Fruit fly (Drosophila melanogaster) whole organism, embryonic: ENCODE measurements around the gene bys.

Experiments used
- B-H2 ChIP-seq: fragments of 200-800 bp; sonication (Bioruptor generic); optimal IDR thresholded peaks from 2 replicates; lab custom pipeline; 2018; ENCODE audit warnings: missing biosample characterization, mild to moderate bottlenecking, missing genetic modification characterization
- Bgb ChIP-seq: fragments of 200-800 bp; sonication (Bioruptor generic); IDR thresholded peaks from 2 replicates; pipeline ENCODE4 v1.3.6; 2022; ENCODE audit warnings: missing biosample characterization, missing genetic modification characterization; ENCODE audit not compliant: partially characterized antibody
- Bteb2 ChIP-seq: fragments of 200-800 bp; sonication (Bioruptor generic); optimal IDR thresholded peaks from 2 replicates; lab custom pipeline; 2016; ENCODE audit warnings: missing biosample characterization, missing genetic modification characterization
- CG10431 ChIP-seq: fragments of 200-800 bp; sonication (Bioruptor generic); optimal IDR thresholded peaks from 3 replicates; lab custom pipeline; 2018; ENCODE audit warnings: missing biosample characterization, mild to moderate bottlenecking, missing genetic modification characterization
- CG1233 ChIP-seq: fragments of 200-800 bp; sonication (Bioruptor generic); optimal IDR thresholded peaks from 4 replicates; lab custom pipeline; 2018; ENCODE audit warnings: missing biosample characterization, mild to moderate bottlenecking, missing genetic modification characterization
- CG1792 ChIP-seq: fragments of 200-800 bp; sonication (Bioruptor generic); optimal IDR thresholded peaks from 2 replicates; lab custom pipeline; 2016; ENCODE audit warnings: missing biosample characterization, missing genetic modification characterization
- CG2875 ChIP-seq: fragments of 200-800 bp; sonication (Bioruptor generic); optimal IDR thresholded peaks from 2 replicates; lab custom pipeline; 2017; ENCODE audit warnings: missing biosample characterization, mild to moderate bottlenecking, missing genetic modification characterization, missing genetic modification reagents
- CG30431 ChIP-seq: fragments of 200-800 bp; sonication (Bioruptor generic); optimal IDR thresholded peaks from 2 replicates; lab custom pipeline; 2017; ENCODE audit warnings: missing biosample characterization, missing genetic modification characterization
- CG31365 ChIP-seq: fragments of 200-800 bp; sonication (Bioruptor generic); optimal IDR thresholded peaks from 2 replicates; lab custom pipeline; 2018; ENCODE audit warnings: missing biosample characterization, mild to moderate bottlenecking, missing genetic modification characterization
- CG34224 ChIP-seq: fragments of 200-800 bp; sonication (Bioruptor generic); IDR thresholded peaks from 3 replicates; pipeline ENCODE4 v1.3.6; 2022; ENCODE audit warnings: missing biosample characterization, missing genetic modification characterization; ENCODE audit not compliant: partially characterized antibody
- CG6254 ChIP-seq: fragments of 200-800 bp; sonication (Bioruptor generic); optimal IDR thresholded peaks from 3 replicates; lab custom pipeline; 2017; ENCODE audit warnings: mild to moderate bottlenecking, missing biosample characterization, missing genetic modification reagents, missing genetic modification characterization
- CG8089 ChIP-seq: fragments of 200-800 bp; sonication (Bioruptor generic); optimal IDR thresholded peaks from 3 replicates; lab custom pipeline; 2016; ENCODE audit warnings: missing biosample characterization, missing genetic modification characterization
- CG8281 ChIP-seq: fragments of 200-800 bp; sonication (Bioruptor generic); optimal IDR thresholded peaks from 2 replicates; lab custom pipeline; 2018; ENCODE audit warnings: missing biosample characterization, mild to moderate bottlenecking, missing genetic modification characterization, moderate library complexity
- CG8944 ChIP-seq: fragments of 200-800 bp; sonication (Bioruptor generic); optimal IDR thresholded peaks from 3 replicates; lab custom pipeline; 2016; ENCODE audit warnings: missing biosample characterization, missing genetic modification characterization
- CG9727 ChIP-seq: fragments of 200-800 bp; sonication (Bioruptor generic); optimal IDR thresholded peaks from 3 replicates; lab custom pipeline; 2017; ENCODE audit warnings: missing biosample characterization, mild to moderate bottlenecking, missing genetic modification characterization
- CHES-1-like ChIP-seq: fragments of 200-800 bp; sonication (Bioruptor generic); optimal IDR thresholded peaks from 2 replicates; lab custom pipeline; 2016; ENCODE audit warnings: missing biosample characterization, missing genetic modification characterization
- CrebB ChIP-seq: fragments of 200-800 bp; sonication (Bioruptor generic); optimal IDR thresholded peaks from 3 replicates; lab custom pipeline; 2018; ENCODE audit warnings: missing biosample characterization, mild to moderate bottlenecking, missing genetic modification characterization
- Dbx ChIP-seq: fragments of 200-800 bp; sonication (Bioruptor generic); IDR thresholded peaks from 3 replicates; pipeline ENCODE4 v1.3.6; 2022; ENCODE audit warnings: missing biosample characterization, missing genetic modification characterization
- Dip3 ChIP-seq: fragments of 200-800 bp; sonication (Bioruptor generic); optimal IDR thresholded peaks from 3 replicates; lab custom pipeline; 2016; ENCODE audit warnings: missing biosample characterization, missing genetic modification characterization
- E2f1 ChIP-seq: fragments of 200-800 bp; sonication (Bioruptor generic); IDR thresholded peaks from 2 replicates; pipeline ENCODE4 v1.3.6; 2022; ENCODE audit warnings: missing biosample characterization, missing genetic modification characterization
- Elba2 ChIP-seq: fragments of 200-800 bp; sonication (Bioruptor generic); optimal IDR thresholded peaks from 3 replicates; lab custom pipeline; 2016; ENCODE audit warnings: missing biosample characterization, missing genetic modification characterization
- HLH4C ChIP-seq: fragments of 200-800 bp; sonication (Bioruptor generic); IDR thresholded peaks from 3 replicates; pipeline ENCODE4 v1.3.6; 2022; ENCODE audit warnings: missing biosample characterization, missing genetic modification characterization; ENCODE audit not compliant: partially characterized antibody
- Hr51 ChIP-seq, 2 experiments: fragments of 200-800 bp; sonication (Bioruptor generic); optimal IDR thresholded peaks; 2 replicates in 1 of 2; 3 replicates in 1 of 2; lab custom pipeline; 2016 to 2018; ENCODE audit warnings: missing biosample characterization in 2 of 2, missing genetic modification characterization in 2 of 2, mild to moderate bottlenecking in 1 of 2, moderate library complexity in 1 of 2
- Kr ChIP-seq: fragments of 200-800 bp; sonication (Bioruptor generic); optimal IDR thresholded peaks from 2 replicates; lab custom pipeline; 2017; ENCODE audit warnings: missing biosample characterization, mild to moderate bottlenecking, missing genetic modification characterization
- Lhr ChIP-seq: fragments of 200-800 bp; sonication (Bioruptor generic); optimal IDR thresholded peaks from 3 replicates; lab custom pipeline; 2017; ENCODE audit warnings: mild to moderate bottlenecking, missing biosample characterization, missing genetic modification reagents, missing genetic modification characterization
- NK7.1 ChIP-seq: fragments of 200-800 bp; sonication (Bioruptor generic); optimal IDR thresholded peaks from 3 replicates; lab custom pipeline; 2016; ENCODE audit warnings: missing biosample characterization, missing genetic modification characterization
- Opbp ChIP-seq: fragments of 200-800 bp; sonication (Bioruptor generic); IDR thresholded peaks from 3 replicates; pipeline ENCODE4 v1.3.6; 2022; ENCODE audit warnings: missing biosample characterization, missing genetic modification characterization; ENCODE audit not compliant: partially characterized antibody
- Trl ChIP-seq, 3 experiments: fragments of >200 bp in 2 of 3; fragments of 200-800 bp in 1 of 3; sonication (Bioruptor generic) in 1 of 3; optimal IDR thresholded peaks; 2 replicates in 1 of 3; 3 replicates in 2 of 3; lab custom pipeline; 2016 to 2017; ENCODE audit warnings: missing biosample characterization in 1 of 3, missing genetic modification characterization in 1 of 3
- ab ChIP-seq: fragments of 200-800 bp; sonication (Bioruptor generic); optimal IDR thresholded peaks from 2 replicates; lab custom pipeline; 2016; ENCODE audit warnings: missing biosample characterization, missing genetic modification characterization
- al ChIP-seq: fragments of 200-800 bp; sonication (Bioruptor generic); IDR thresholded peaks from 2 replicates; pipeline ENCODE4 v1.3.6; 2022; ENCODE audit warnings: missing biosample characterization, missing genetic modification characterization
- ara ChIP-seq: fragments of 200-800 bp; sonication (Bioruptor generic); IDR thresholded peaks from 2 replicates; pipeline ENCODE4 v1.3.6; 2022; ENCODE audit warnings: missing biosample characterization, missing genetic modification characterization
- bowl ChIP-seq: fragments of 200-800 bp; sonication (Bioruptor generic); IDR thresholded peaks from 2 replicates; pipeline ENCODE4 v1.3.6; 2022; ENCODE audit warnings: missing biosample characterization, missing genetic modification characterization
- bsh ChIP-seq, 2 experiments: fragments of 200-800 bp; sonication (Bioruptor generic); optimal IDR thresholded peaks; 2 replicates each; lab custom pipeline; 2017 to 2018; ENCODE audit warnings: mild to moderate bottlenecking in 2 of 2, missing biosample characterization in 2 of 2, missing genetic modification characterization in 2 of 2, moderate library complexity in 1 of 2
- caup ChIP-seq: fragments of 200-800 bp; sonication (Bioruptor generic); optimal IDR thresholded peaks from 3 replicates; lab custom pipeline; 2017; ENCODE audit warnings: missing biosample characterization, mild to moderate bottlenecking, missing genetic modification characterization, moderate library complexity; ENCODE audit not compliant: severe bottlenecking
- cg ChIP-seq: fragments of 200-800 bp; sonication (Bioruptor generic); optimal IDR thresholded peaks from 3 replicates; lab custom pipeline; 2019; ENCODE audit warnings: missing biosample characterization, mild to moderate bottlenecking, missing genetic modification characterization, moderate library complexity
- corto ChIP-seq: fragments of 200-800 bp; sonication (Bioruptor generic); optimal IDR thresholded peaks from 2 replicates; lab custom pipeline; 2016; ENCODE audit warnings: missing biosample characterization, mild to moderate bottlenecking, missing genetic modification characterization, moderate library complexity
- crol ChIP-seq: fragments of 200-800 bp; sonication (Bioruptor generic); IDR thresholded peaks from 2 replicates; pipeline ENCODE4 v1.3.6; 2022; ENCODE audit warnings: missing biosample characterization, missing genetic modification characterization
- dati ChIP-seq: fragments of 200-800 bp; sonication (Bioruptor generic); IDR thresholded peaks from 2 replicates; pipeline ENCODE4 v1.3.6; 2022; ENCODE audit warnings: missing biosample characterization, missing genetic modification characterization
- eve ChIP-seq, 2 experiments: fragments of >200 bp; optimal IDR thresholded peaks; 2 replicates each; lab custom pipeline; 2017; ENCODE audit warnings: missing biosample characterization in 2 of 2, missing genetic modification characterization in 2 of 2
- grn ChIP-seq: fragments of 200-800 bp; sonication (Bioruptor generic); optimal IDR thresholded peaks from 3 replicates; lab custom pipeline; 2017; ENCODE audit warnings: missing biosample characterization, missing genetic modification characterization
- gt ChIP-seq: fragments of 200-800 bp; sonication (Bioruptor generic); IDR thresholded peaks from 2 replicates; pipeline ENCODE4 v1.3.6; 2022; ENCODE audit warnings: missing biosample characterization, missing genetic modification characterization
- insv ChIP-seq, 2 experiments: fragments of 200-800 bp; sonication (Bioruptor generic); optimal IDR thresholded peaks; 3 replicates each; lab custom pipeline; 2016 to 2018; ENCODE audit warnings: missing biosample characterization in 2 of 2, missing genetic modification characterization in 2 of 2
- nerfin-1 ChIP-seq: fragments of 200-800 bp; sonication (Bioruptor generic); optimal IDR thresholded peaks from 3 replicates; lab custom pipeline; 2019; ENCODE audit warnings: missing biosample characterization, mild to moderate bottlenecking, missing genetic modification characterization, moderate library complexity
- pb ChIP-seq: fragments of 200-800 bp; sonication (Bioruptor generic); optimal IDR thresholded peaks from 3 replicates; lab custom pipeline; 2016; ENCODE audit warnings: missing biosample characterization, missing genetic modification characterization
- row ChIP-seq: fragments of 200-800 bp; sonication (Bioruptor generic); IDR thresholded peaks from 3 replicates; pipeline ENCODE4 v1.3.6; 2022; ENCODE audit warnings: missing biosample characterization, missing genetic modification characterization
- sens-2 ChIP-seq: fragments of 200-800 bp; sonication (Bioruptor generic); IDR thresholded peaks from 2 replicates; pipeline ENCODE4 v1.3.6; 2022; ENCODE audit warnings: missing biosample characterization, missing genetic modification characterization
- slbo ChIP-seq: fragments of 200-800 bp; sonication (Bioruptor generic); IDR thresholded peaks from 2 replicates; pipeline ENCODE4 v1.3.6; 2022; ENCODE audit warnings: missing biosample characterization, missing genetic modification characterization
- ssp ChIP-seq: fragments of 200-800 bp; sonication (Bioruptor generic); IDR thresholded peaks from 2 replicates; pipeline ENCODE4 v1.3.6; 2022; ENCODE audit warnings: missing biosample characterization, missing genetic modification characterization
- tin ChIP-seq: fragments of 200-800 bp; sonication (Bioruptor generic); optimal IDR thresholded peaks from 3 replicates; lab custom pipeline; 2016; ENCODE audit warnings: missing biosample characterization, missing genetic modification characterization
- tx ChIP-seq: fragments of 200-800 bp; sonication (Bioruptor generic); optimal IDR thresholded peaks from 2 replicates; lab custom pipeline; 2016; ENCODE audit warnings: missing biosample characterization, missing genetic modification characterization
- yki ChIP-seq: fragments of >200 bp; optimal IDR thresholded peaks from 3 replicates; lab custom pipeline; 2018

The bys gene

DNA sequence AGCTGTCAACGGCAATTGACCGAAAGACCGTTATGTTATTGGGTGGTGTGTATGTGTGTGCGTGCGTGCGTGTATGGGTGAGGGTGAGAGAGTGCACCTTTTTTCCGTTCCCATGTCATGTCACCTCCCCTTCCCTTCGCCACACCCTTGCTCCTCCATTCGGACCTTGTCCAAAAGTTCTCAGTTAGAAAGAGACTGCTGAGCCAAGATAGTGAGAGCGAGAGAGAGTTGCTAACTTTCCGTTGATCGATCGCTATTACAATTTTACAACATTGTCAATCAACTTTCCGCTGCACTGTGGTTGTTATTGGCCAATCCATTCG is 36.8 kb downstream of the bys start (continued):
- no peak for TF ChIP-seq ab (GFP tag; lab: Kevin White, UChicago)
- TF ChIP-seq CG8089 (GFP tag; lab: Kevin White, UChicago): no peak
- no peak for TF ChIP-seq Bgb
- peak; percentile 16 for TF ChIP-seq Trl (optimal IDR thresholded peaks at IDR 0.05; lab: Kevin White, UChicago)
- no peak for TF ChIP-seq Trl (GFP tag; optimal IDR thresholded peaks at IDR 0.05; lab: Kevin White, UChicago)
- TF ChIP-seq bsh (GFP tag; optimal IDR thresholded peaks at IDR 0.05; lab: Kevin White, UChicago): no peak
- no peak for TF ChIP-seq Dip3 (GFP tag; lab: Kevin White, UChicago)
- no peak for TF ChIP-seq al (GFP tag; lab: Robert Waterston, UW)
- no peak for TF ChIP-seq NK7.1
- no peak for TF ChIP-seq CG9727 (GFP tag; lab: Kevin White, UChicago)
- 0 out of 3 replicates have a peak, but pooled peaks have one; percentile 37 for TF ChIP-seq row (GFP tag; lab: Robert Waterston, UW)
- no peak for TF ChIP-seq pb (GFP tag; lab: Kevin White, UChicago)
- TF ChIP-seq grn (GFP tag; lab: Kevin White, UChicago): no peak
- 0 out of 2 replicates have a peak, but pooled peaks have one; percentile 3 for TF ChIP-seq bowl
- TF ChIP-seq CG34224: no peak
- TF ChIP-seq ssp (GFP tag; lab: Robert Waterston, UW): 0 out of 2 replicates have a peak, but pooled peaks have one; percentile 1

DNA sequence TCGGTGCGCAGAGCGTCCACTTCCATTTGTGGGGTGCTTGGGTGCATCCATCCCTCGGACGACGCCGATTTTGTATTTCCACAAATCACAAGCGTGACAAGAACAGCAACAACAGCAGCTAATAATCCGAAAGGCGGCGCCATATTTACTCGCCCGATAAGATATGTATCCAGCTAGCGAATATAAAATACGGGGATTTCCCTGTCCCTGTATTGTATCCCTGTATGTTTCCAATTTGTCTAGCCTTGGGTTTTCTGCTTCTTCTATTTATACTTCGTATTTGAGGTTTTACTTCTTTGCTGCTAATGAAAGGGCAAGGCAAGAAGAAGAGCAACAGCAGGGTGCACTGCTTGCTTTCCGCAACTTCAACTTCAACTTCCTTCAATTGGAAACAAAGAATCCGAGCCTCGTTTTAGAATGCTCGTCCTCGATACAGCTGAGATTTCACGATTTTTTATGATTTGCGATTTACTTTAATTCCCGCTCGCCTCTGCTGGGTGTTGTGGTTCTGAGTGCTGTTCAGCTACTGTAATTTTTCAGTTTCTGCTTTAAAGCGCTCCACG is 42.6 kb downstream of the bys start:
- no peak for TF ChIP-seq E2f1 (GFP tag; lab: Robert Waterston, UW)
- TF ChIP-seq eve (GFP tag; optimal IDR thresholded peaks at IDR 0.05; lab: Kevin White, UChicago): no peak
- peak; percentile 57 for TF ChIP-seq CG31365 (tag; lab: Kevin White, UChicago)
- TF ChIP-seq CG10431 (GFP tag; lab: Kevin White, UChicago): no peak
- no peak for TF ChIP-seq CG1792 (GFP tag; lab: Kevin White, UChicago)
- TF ChIP-seq caup: no peak
- TF ChIP-seq ara (GFP tag; lab: Robert Waterston, UW): no peak
- no peak for TF ChIP-seq tin (GFP tag; lab: Kevin White, UChicago)
- no peak for TF ChIP-seq tx (GFP tag; lab: Kevin White, UChicago)
- no peak for TF ChIP-seq CG2875
- TF ChIP-seq slbo (GFP tag; lab: Robert Waterston, UW): no peak
- TF ChIP-seq Opbp (GFP tag; lab: Robert Waterston, UW): no peak
- TF ChIP-seq insv (GFP tag; optimal IDR thresholded peaks at IDR 0.05; lab: Kevin White, UChicago): no peak
- TF ChIP-seq CHES-1-like (GFP tag; lab: Kevin White, UChicago): no peak
- TF ChIP-seq CG8281: no peak
- TF ChIP-seq CG1233 (GFP tag; lab: Kevin White, UChicago): no peak
- no peak for TF ChIP-seq nerfin-1 (tag; lab: Kevin White, UChicago)
- TF ChIP-seq sens-2 (GFP tag; lab: Robert Waterston, UW): 0 out of 2 replicates have a peak, but pooled peaks have one; percentile 15
- TF ChIP-seq yki (lab: Kevin White, UChicago): no peak
- no peak for TF ChIP-seq cg (GFP tag; lab: Kevin White, UChicago)
- TF ChIP-seq Hr51 (GFP tag; optimal IDR thresholded peaks at IDR 0.05; lab: Kevin White, UChicago): no peak
- no peak for TF ChIP-seq CG30431 (GFP tag; lab: Kevin White, UChicago)
- TF ChIP-seq corto (GFP tag; lab: Kevin White, UChicago): no peak
- TF ChIP-seq Lhr (GFP tag; lab: Kevin White, UChicago): no peak
- no peak for TF ChIP-seq Bteb2
- TF ChIP-seq CrebB (tag; lab: Kevin White, UChicago): no peak
- TF ChIP-seq CG8944 (GFP tag; lab: Kevin White, UChicago): no peak
- peak; percentile 16 for TF ChIP-seq B-H2 (GFP tag; lab: Kevin White, UChicago)
- TF ChIP-seq dati (GFP tag; lab: Robert Waterston, UW): no peak
- no peak for TF ChIP-seq gt (GFP tag; lab: Robert Waterston, UW)
- no peak for TF ChIP-seq Dbx (GFP tag; lab: Robert Waterston, UW)
- TF ChIP-seq Elba2 (GFP tag; lab: Kevin White, UChicago): peak; percentile 62
- no peak for TF ChIP-seq crol (GFP tag; lab: Robert Waterston, UW)
- no peak for TF ChIP-seq Kr (GFP tag; lab: Kevin White, UChicago)
- no peak for TF ChIP-seq CG6254 (GFP tag; lab: Kevin White, UChicago)
- TF ChIP-seq HLH4C: no peak
